Fruit fly (Drosophila melanogaster) Kc167 (cell line): ENCODE data around the gene Gclc.

ENCODE experiments used
- Myc ChIP-seq: fragments of >200 bp; optimal IDR thresholded peaks from 2 replicates; lab custom pipeline; 2017; ENCODE audit warnings: missing external identifiers
- psq ChIP-seq: fragments of >200 bp; optimal IDR thresholded peaks from 2 replicates; lab custom pipeline; 2017; ENCODE audit warnings: missing external identifiers
- ttk ChIP-seq: sonication (Bioruptor generic); optimal IDR thresholded peaks from 2 replicates; lab custom pipeline; 2017; ENCODE audit warnings: missing external identifiers

dm6 chrX:8059629-8060028 lies 56.3 kb downstream of the Gclc start:
- TF ChIP-seq psq (no peak), ttk (lab: Kevin White, UChicago) (peak; percentile 51), Myc (lab: Kevin White, UChicago) (no peak)
